Fruit fly (Drosophila melanogaster) whole organism, embryonic: ENCODE data around the gene CG7656.

ENCODE experiments used
- Antp ChIP-seq: fragments of 200-800 bp; sonication (Bioruptor generic); optimal IDR thresholded peaks from 3 replicates; lab custom pipeline; 2016; ENCODE audit warnings: missing biosample characterization, missing genetic modification characterization
- Asciz ChIP-seq: fragments of 200-800 bp; sonication (Bioruptor generic); optimal IDR thresholded peaks from 2 replicates; lab custom pipeline; 2017; ENCODE audit warnings: missing biosample characterization, mild to moderate bottlenecking, missing genetic modification characterization, missing genetic modification reagents
- Atf-2 ChIP-seq: fragments of 200-800 bp; sonication (Bioruptor generic); optimal IDR thresholded peaks from 2 replicates; lab custom pipeline; 2016; ENCODE audit warnings: missing biosample characterization, missing genetic modification characterization
- Bteb2 ChIP-seq: fragments of 200-800 bp; sonication (Bioruptor generic); optimal IDR thresholded peaks from 2 replicates; lab custom pipeline; 2016; ENCODE audit warnings: missing biosample characterization, missing genetic modification characterization
- CG10274 ChIP-seq: fragments of 200-800 bp; sonication (Bioruptor generic); optimal IDR thresholded peaks from 3 replicates; lab custom pipeline; 2017; ENCODE audit warnings: missing biosample characterization, mild to moderate bottlenecking, missing genetic modification characterization
- CG11696 ChIP-seq: fragments of 200-800 bp; sonication (Bioruptor generic); IDR thresholded peaks from 2 replicates; pipeline ENCODE4 v1.3.6; 2022; ENCODE audit warnings: missing biosample characterization, missing genetic modification characterization
- CG13624 ChIP-seq: fragments of 200-800 bp; sonication (Bioruptor generic); optimal IDR thresholded peaks from 2 replicates; lab custom pipeline; 2016; ENCODE audit warnings: missing biosample characterization, missing genetic modification characterization
- CG13775 ChIP-seq: fragments of 200-800 bp; sonication (Bioruptor generic); optimal IDR thresholded peaks from 3 replicates; lab custom pipeline; 2017; ENCODE audit warnings: missing biosample characterization, mild to moderate bottlenecking, missing genetic modification characterization
- CG13894 ChIP-seq: fragments of 200-800 bp; sonication (Bioruptor generic); optimal IDR thresholded peaks from 3 replicates; lab custom pipeline; 2018; ENCODE audit warnings: missing biosample characterization, mild to moderate bottlenecking, missing genetic modification characterization, moderate library complexity
- CG14667 ChIP-seq: fragments of 200-800 bp; sonication (Bioruptor generic); IDR thresholded peaks from 2 replicates; pipeline ENCODE4 v1.3.6; 2022; ENCODE audit warnings: missing biosample characterization, missing genetic modification characterization
- CG15011 ChIP-seq: fragments of 200-800 bp; sonication (Bioruptor generic); optimal IDR thresholded peaks from 3 replicates; lab custom pipeline; 2018; ENCODE audit warnings: missing biosample characterization, mild to moderate bottlenecking, missing genetic modification characterization
- CG15514 ChIP-seq: fragments of 200-800 bp; sonication (Bioruptor generic); optimal IDR thresholded peaks from 3 replicates; lab custom pipeline; 2017; ENCODE audit warnings: missing biosample characterization, missing genetic modification characterization, mild to moderate bottlenecking, moderate library complexity, missing genetic modification reagents
- CG16863 ChIP-seq: fragments of 200-800 bp; sonication (Bioruptor generic); optimal IDR thresholded peaks from 3 replicates; lab custom pipeline; 2016; ENCODE audit warnings: missing biosample characterization, missing genetic modification characterization
- CG18011 ChIP-seq: fragments of 200-800 bp; sonication (Bioruptor generic); optimal IDR thresholded peaks from 2 replicates; lab custom pipeline; 2017; ENCODE audit warnings: missing biosample characterization, missing genetic modification characterization, mild to moderate bottlenecking, moderate library complexity, missing genotype
- CG18764 ChIP-seq: fragments of 200-800 bp; sonication (Bioruptor generic); optimal IDR thresholded peaks from 3 replicates; lab custom pipeline; 2016; ENCODE audit warnings: missing biosample characterization, missing genetic modification characterization
- CG31224 ChIP-seq: fragments of 200-800 bp; sonication (Bioruptor generic); IDR thresholded peaks from 2 replicates; pipeline ENCODE4 v1.3.6; 2022; ENCODE audit warnings: missing biosample characterization, missing genetic modification characterization
- CG31365 ChIP-seq: fragments of 200-800 bp; sonication (Bioruptor generic); optimal IDR thresholded peaks from 2 replicates; lab custom pipeline; 2018; ENCODE audit warnings: missing biosample characterization, mild to moderate bottlenecking, missing genetic modification characterization
- CG34224 ChIP-seq: fragments of 200-800 bp; sonication (Bioruptor generic); IDR thresholded peaks from 3 replicates; pipeline ENCODE4 v1.3.6; 2022; ENCODE audit warnings: missing biosample characterization, missing genetic modification characterization; ENCODE audit not compliant: partially characterized antibody
- CG7556 ChIP-seq: fragments of 200-800 bp; sonication (Bioruptor generic); optimal IDR thresholded peaks from 2 replicates; lab custom pipeline; 2017; ENCODE audit warnings: missing biosample characterization, mild to moderate bottlenecking, missing genetic modification characterization
- Dad ChIP-seq: fragments of 200-800 bp; sonication (Bioruptor generic); optimal IDR thresholded peaks from 3 replicates; lab custom pipeline; 2016; ENCODE audit warnings: missing biosample characterization, missing genetic modification characterization
- Dbx ChIP-seq: fragments of 200-800 bp; sonication (Bioruptor generic); IDR thresholded peaks from 3 replicates; pipeline ENCODE4 v1.3.6; 2022; ENCODE audit warnings: missing biosample characterization, missing genetic modification characterization
- Hand ChIP-seq: fragments of 200-800 bp; sonication (Bioruptor generic); optimal IDR thresholded peaks from 2 replicates; lab custom pipeline; 2017; ENCODE audit warnings: mild to moderate bottlenecking, missing biosample characterization, missing genetic modification reagents, missing genetic modification characterization
- Hmr ChIP-seq: fragments of 200-800 bp; sonication (Bioruptor generic); optimal IDR thresholded peaks from 3 replicates; lab custom pipeline; 2017; ENCODE audit warnings: mild to moderate bottlenecking, missing biosample characterization, missing genetic modification reagents, missing genetic modification characterization
- Mrtf ChIP-seq: fragments of 200-800 bp; sonication (Bioruptor generic); IDR thresholded peaks from 3 replicates; pipeline ENCODE4 v1.3.6; 2022; ENCODE audit warnings: missing biosample characterization, missing genetic modification characterization
- Myb ChIP-seq: fragments of 200-800 bp; sonication (Bioruptor generic); optimal IDR thresholded peaks from 2 replicates; lab custom pipeline; 2016; ENCODE audit warnings: missing biosample characterization, missing genetic modification characterization
- NK7.1 ChIP-seq: fragments of 200-800 bp; sonication (Bioruptor generic); optimal IDR thresholded peaks from 3 replicates; lab custom pipeline; 2016; ENCODE audit warnings: missing biosample characterization, missing genetic modification characterization
- Nf-YB ChIP-seq: fragments of 200-800 bp; sonication (Bioruptor generic); optimal IDR thresholded peaks from 3 replicates; lab custom pipeline; 2019; ENCODE audit warnings: missing biosample characterization, mild to moderate bottlenecking, missing genetic modification characterization, moderate library complexity
- Opbp ChIP-seq: fragments of 200-800 bp; sonication (Bioruptor generic); IDR thresholded peaks from 3 replicates; pipeline ENCODE4 v1.3.6; 2022; ENCODE audit warnings: missing biosample characterization, missing genetic modification characterization; ENCODE audit not compliant: partially characterized antibody
- Optix ChIP-seq: fragments of 200-800 bp; sonication (Bioruptor generic); IDR thresholded peaks from 3 replicates; pipeline ENCODE4 v1.3.6; 2022; ENCODE audit warnings: missing biosample characterization, missing genetic modification characterization
- Poxn ChIP-seq: fragments of 200-800 bp; sonication (Bioruptor generic); IDR thresholded peaks from 2 replicates; pipeline ENCODE4 v1.3.6; 2022; ENCODE audit warnings: missing biosample characterization, missing genetic modification characterization
- Scr ChIP-seq: fragments of 200-800 bp; sonication (Bioruptor generic); IDR thresholded peaks from 2 replicates; pipeline ENCODE4 v1.3.6; 2022; ENCODE audit warnings: missing biosample characterization, missing genetic modification characterization; ENCODE audit not compliant: partially characterized antibody
- Ssrp ChIP-seq: fragments of 200-800 bp; sonication (Bioruptor generic); optimal IDR thresholded peaks from 2 replicates; lab custom pipeline; 2018; ENCODE audit warnings: missing biosample characterization, mild to moderate bottlenecking, missing genetic modification characterization, moderate library complexity
- ap ChIP-seq: fragments of 200-800 bp; sonication (Bioruptor generic); IDR thresholded peaks from 2 replicates; pipeline ENCODE4 v1.3.6; 2022; ENCODE audit warnings: missing biosample characterization, missing genetic modification characterization
- bcd ChIP-seq: fragments of 200-800 bp; sonication (Bioruptor generic); optimal IDR thresholded peaks from 2 replicates; lab custom pipeline; 2017; ENCODE audit warnings: missing biosample characterization, mild to moderate bottlenecking, missing genetic modification characterization
- cg ChIP-seq: fragments of 200-800 bp; sonication (Bioruptor generic); optimal IDR thresholded peaks from 3 replicates; lab custom pipeline; 2019; ENCODE audit warnings: missing biosample characterization, mild to moderate bottlenecking, missing genetic modification characterization, moderate library complexity
- crol ChIP-seq: fragments of 200-800 bp; sonication (Bioruptor generic); IDR thresholded peaks from 2 replicates; pipeline ENCODE4 v1.3.6; 2022; ENCODE audit warnings: missing biosample characterization, missing genetic modification characterization
- hbn ChIP-seq: fragments of 200-800 bp; sonication (Bioruptor generic); IDR thresholded peaks from 2 replicates; pipeline ENCODE4 v1.3.6; 2022; ENCODE audit warnings: missing biosample characterization, missing genetic modification characterization; ENCODE audit not compliant: partially characterized antibody
- her ChIP-seq: fragments of 200-800 bp; sonication (Bioruptor generic); optimal IDR thresholded peaks from 2 replicates; lab custom pipeline; 2016; ENCODE audit warnings: missing biosample characterization, missing genetic modification characterization
- inv ChIP-seq: fragments of 200-800 bp; sonication (Bioruptor generic); IDR thresholded peaks from 2 replicates; pipeline ENCODE4 v1.3.6; 2022; ENCODE audit warnings: missing biosample characterization, missing genetic modification characterization; ENCODE audit not compliant: partially characterized antibody
- kni ChIP-seq: fragments of 200-800 bp; sonication (Bioruptor generic); optimal IDR thresholded peaks from 3 replicates; lab custom pipeline; 2017; ENCODE audit warnings: mild to moderate bottlenecking, missing biosample characterization, missing genetic modification reagents, missing genetic modification characterization
- knrl ChIP-seq: fragments of 200-800 bp; sonication (Bioruptor generic); IDR thresholded peaks from 3 replicates; pipeline ENCODE4 v1.3.6; 2022; ENCODE audit warnings: missing biosample characterization, missing genetic modification characterization; ENCODE audit not compliant: partially characterized antibody
- lmd ChIP-seq: fragments of 200-800 bp; sonication (Bioruptor generic); IDR thresholded peaks from 2 replicates; pipeline ENCODE4 v1.3.6; 2022; ENCODE audit warnings: missing biosample characterization, missing genetic modification characterization
- nerfin-1 ChIP-seq: fragments of 200-800 bp; sonication (Bioruptor generic); optimal IDR thresholded peaks from 3 replicates; lab custom pipeline; 2019; ENCODE audit warnings: missing biosample characterization, mild to moderate bottlenecking, missing genetic modification characterization, moderate library complexity
- odd ChIP-seq: fragments of 200-800 bp; sonication (Bioruptor generic); optimal IDR thresholded peaks from 2 replicates; lab custom pipeline; 2017; ENCODE audit warnings: missing biosample characterization, mild to moderate bottlenecking, missing genetic modification characterization
- pfk ChIP-seq: fragments of 200-800 bp; sonication (Bioruptor generic); optimal IDR thresholded peaks from 2 replicates; lab custom pipeline; 2018; ENCODE audit warnings: missing biosample characterization, mild to moderate bottlenecking, missing genetic modification characterization, moderate library complexity
- pnt ChIP-seq: fragments of 200-800 bp; sonication (Bioruptor generic); optimal IDR thresholded peaks from 3 replicates; lab custom pipeline; 2016; ENCODE audit warnings: missing biosample characterization, missing genetic modification characterization
- pum ChIP-seq: fragments of 200-800 bp; sonication (Bioruptor generic); optimal IDR thresholded peaks from 2 replicates; lab custom pipeline; 2016; ENCODE audit warnings: missing biosample characterization, missing genetic modification characterization
- scrt ChIP-seq: fragments of 200-800 bp; sonication (Bioruptor generic); optimal IDR thresholded peaks from 2 replicates; lab custom pipeline; 2018; ENCODE audit warnings: missing biosample characterization, mild to moderate bottlenecking, missing genetic modification characterization, moderate library complexity
- slou ChIP-seq: fragments of 200-800 bp; sonication (Bioruptor generic); optimal IDR thresholded peaks from 3 replicates; lab custom pipeline; 2016; ENCODE audit warnings: missing biosample characterization, missing genetic modification characterization

The CG7656 gene

dm6 chr3L:15537916-15538581 is 49.9 kb downstream of the CG7656 start (continued):
- TF ChIP-seq ap (GFP tag; lab: Robert Waterston, UW) (no peak), Poxn (GFP tag; lab: Robert Waterston, UW) (no peak), Antp (GFP tag; lab: Kevin White, UChicago) (no peak), inv (GFP tag; lab: Robert Waterston, UW) (no peak), crol (no peak), CG31224 (GFP tag; lab: Robert Waterston, UW) (no peak), CG18011 (GFP tag; lab: Kevin White, UChicago) (peak; percentile 25), pfk (GFP tag; lab: Kevin White, UChicago) (no peak), Opbp (GFP tag; lab: Robert Waterston, UW) (no peak), CG16863 (GFP tag; lab: Kevin White, UChicago) (peak; percentile 47), CG15011 (peak; percentile 55), CG14667 (no peak), Ssrp (tag; lab: Kevin White, UChicago) (peak; percentile 76), Asciz (GFP tag; lab: Kevin White, UChicago) (peak; percentile 75), hbn (no peak), CG15514 (peak; percentile 14), Nf-YB (GFP tag; lab: Kevin White, UChicago) (peak; percentile 53), cg (GFP tag; lab: Kevin White, UChicago) (no peak), pum (GFP tag; lab: Kevin White, UChicago) (peak; percentile 46), CG13894 (tag; lab: Kevin White, UChicago) (no peak), Dad (GFP tag; lab: Kevin White, UChicago) (no peak), bcd (peak; percentile 66), pnt (peak; percentile 2), Dbx (GFP tag; lab: Robert Waterston, UW) (peak; percentile 28; the same call in 2 of the 3 replicates), CG13775 (GFP tag; lab: Kevin White, UChicago) (peak; percentile 74), Hmr (peak; percentile 73), CG13624 (GFP tag; lab: Kevin White, UChicago) (peak; percentile 24), NK7.1 (GFP tag; lab: Kevin White, UChicago) (peak; percentile 15), CG11696 (GFP tag; lab: Robert Waterston, UW) (0 out of 2 replicates have a peak, but pooled peaks have one; percentile 11), odd (GFP tag; lab: Kevin White, UChicago) (peak; percentile 65), knrl (no peak), slou (GFP tag; lab: Kevin White, UChicago) (no peak), kni (no peak), Optix (GFP tag; lab: Robert Waterston, UW) (no peak), CG34224 (no peak), her (GFP tag; lab: Kevin White, UChicago) (peak; percentile 4), Hand (GFP tag; lab: Kevin White, UChicago) (peak; percentile 5), CG31365 (tag; lab: Kevin White, UChicago) (no peak), scrt (peak; percentile 49), CG7556 (GFP tag; lab: Kevin White, UChicago) (peak; percentile 82), Atf-2 (GFP tag; lab: Kevin White, UChicago) (peak; percentile 33), Mrtf (GFP tag; lab: Robert Waterston, UW) (no peak), Bteb2 (GFP tag; lab: Kevin White, UChicago) (peak; percentile 46), Myb (GFP tag; lab: Kevin White, UChicago) (peak; percentile 12), nerfin-1 (peak; percentile 58), lmd (GFP tag; lab: Robert Waterston, UW) (peak; percentile 67), CG18764 (GFP tag; lab: Kevin White, UChicago) (no peak), Scr (GFP tag; lab: Robert Waterston, UW) (no peak), CG10274 (GFP tag; lab: Kevin White, UChicago) (peak; percentile 47)
